Worm (Caenorhabditis elegans) whole organism, L1 larva: Measurements from ENCODE around the gene T10B10.8.
A peak's percentile ranks its signal among the peaks of the same experiment; 100 is the strongest.

Source experiments
- C34B4.2 ChIP-seq: sonication (generic microtip); optimal IDR thresholded peaks from 2 replicates; lab custom pipeline; 2017; ENCODE audit warnings: mild to moderate bottlenecking, missing genetic modification characterization, missing compliant biosample characterization
- Y116A8C.19 ChIP-seq: sonication (generic microtip); optimal IDR thresholded peaks from 2 replicates; lab custom pipeline; 2016; ENCODE audit warnings: missing compliant biosample characterization, missing genetic modification characterization, borderline replicate concordance
- aha-1 ChIP-seq: fragments of 150-350 bp; optimal IDR thresholded peaks from 2 replicates; lab custom pipeline; 2014; ENCODE audit warnings: missing biosample characterization, missing genetic modification characterization
- alr-1 ChIP-seq: fragments of 200-800 bp; sonication (Bioruptor generic); optimal IDR thresholded peaks from 2 replicates; lab custom pipeline; 2018; ENCODE audit warnings: borderline replicate concordance, mild to moderate bottlenecking, missing genetic modification characterization, missing compliant biosample characterization
- aly-2 ChIP-seq: fragments of 150-350 bp; optimal IDR thresholded peaks from 2 replicates; lab custom pipeline; 2014; ENCODE audit warnings: missing biosample characterization, missing genetic modification characterization
- ama-1 ChIP-seq: fragments of 150-350 bp; optimal IDR thresholded peaks from 2 replicates; lab custom pipeline; 2014
- ceh-8 ChIP-seq: fragments of 200-800 bp; sonication (Bioruptor generic); optimal IDR thresholded peaks from 2 replicates; lab custom pipeline; 2018; ENCODE audit warnings: mild to moderate bottlenecking, missing genetic modification characterization, moderate library complexity, missing compliant biosample characterization
- ceh-82 ChIP-seq, 3 experiments: fragments of 150-350 bp in 1 of 3; sonication (generic microtip) in 2 of 3; optimal IDR thresholded peaks; 2 replicates each; lab custom pipeline; 2014 to 2017; ENCODE audit warnings: missing biosample characterization in 3 of 3, missing genetic modification characterization in 3 of 3
- ceh-88 ChIP-seq: fragments of 200-800 bp; sonication (Bioruptor generic); IDR thresholded peaks from 2 replicates; pipeline ENCODE4 v1.3.6; 2022; ENCODE audit warnings: missing genetic modification characterization, missing compliant biosample characterization
- ceh-90 ChIP-seq: sonication (generic microtip); optimal IDR thresholded peaks from 2 replicates; lab custom pipeline; 2016; ENCODE audit warnings: missing genetic modification characterization, missing compliant biosample characterization
- ces-1 ChIP-seq: fragments of 150-350 bp; optimal IDR thresholded peaks from 2 replicates; lab custom pipeline; 2014; ENCODE audit warnings: missing biosample characterization, missing genetic modification reagents, missing genetic modification characterization
- dpl-1 ChIP-seq, 3 experiments: fragments of 150-350 bp in 2 of 3; sonication (generic microtip) in 1 of 3; optimal IDR thresholded peaks; 2 replicates each; lab custom pipeline; 2014 to 2017; ENCODE audit warnings: missing biosample characterization in 3 of 3, missing genetic modification characterization in 3 of 3, missing genetic modification reagents in 3 of 3
- dsc-1 ChIP-seq: sonication (generic microtip); optimal IDR thresholded peaks from 2 replicates; lab custom pipeline; 2016; ENCODE audit warnings: mild to moderate bottlenecking, missing genetic modification characterization, missing compliant biosample characterization
- efl-1 ChIP-seq, 4 experiments: fragments of 150-350 bp; optimal IDR thresholded peaks in 3 of 4; peaks in 1 of 4; 1 replicate in 1 of 4; 2 replicates in 3 of 4; lab custom pipeline; 2014; ENCODE audit warnings: missing biosample characterization in 2 of 4, missing genetic modification characterization in 2 of 4, missing genetic modification reagents in 2 of 4
- efl-3 ChIP-seq: fragments of 200-800 bp; sonication (Bioruptor generic); optimal IDR thresholded peaks from 2 replicates; lab custom pipeline; 2018; ENCODE audit warnings: mild to moderate bottlenecking, missing genetic modification characterization, missing compliant biosample characterization
- egl-27 ChIP-seq, 2 experiments: fragments of 150-350 bp in 1 of 2; sonication (generic microtip); optimal IDR thresholded peaks; 3 replicates each; lab custom pipeline; 2017 to 2018; ENCODE audit warnings: missing biosample characterization in 2 of 2, missing genetic modification characterization in 2 of 2, missing genetic modification reagents in 2 of 2
- elt-3 ChIP-seq, 6 experiments: fragments of 150-350 bp in 1 of 6; sonication (generic microtip); optimal IDR thresholded peaks; 2 replicates each; lab custom pipeline; 2017 to 2018; ENCODE audit warnings: missing biosample characterization in 6 of 6, missing genetic modification characterization in 6 of 6, inconsistent platforms in 1 of 6
- ets-5 ChIP-seq: fragments of 200-800 bp; sonication (Bioruptor generic); IDR thresholded peaks from 2 replicates; pipeline ENCODE4 v1.3.6; 2022; ENCODE audit warnings: missing genetic modification characterization, missing compliant biosample characterization
- fkh-8 ChIP-seq: sonication (generic microtip); optimal IDR thresholded peaks from 2 replicates; lab custom pipeline; 2016; ENCODE audit warnings: mild to moderate bottlenecking, missing genetic modification characterization, missing compliant biosample characterization
- fos-1 ChIP-seq: fragments of 150-350 bp; optimal IDR thresholded peaks from 2 replicates; lab custom pipeline; 2014; ENCODE audit warnings: missing biosample characterization, missing genetic modification characterization
- grh-1 ChIP-seq: fragments of 200-800 bp; sonication (Bioruptor generic); IDR thresholded peaks from 2 replicates; pipeline ENCODE4 v1.3.6; 2022; ENCODE audit warnings: missing genetic modification reagents, missing genetic modification characterization, missing compliant biosample characterization
- hlh-17 ChIP-seq: fragments of 200-800 bp; sonication (Bioruptor generic); optimal IDR thresholded peaks from 2 replicates; lab custom pipeline; 2018; ENCODE audit warnings: missing genetic modification characterization, mild to moderate bottlenecking, missing compliant biosample characterization, moderate library complexity, borderline replicate concordance
- hpl-2 ChIP-seq: fragments of 150-350 bp; optimal IDR thresholded peaks from 2 replicates; lab custom pipeline; 2014; ENCODE audit warnings: missing biosample characterization, missing genetic modification reagents, missing genetic modification characterization
- lin-14 ChIP-seq: fragments of 200-800 bp; sonication (Bioruptor generic); optimal IDR thresholded peaks from 2 replicates; lab custom pipeline; 2018; ENCODE audit warnings: mild to moderate bottlenecking, missing genetic modification characterization, moderate library complexity, missing compliant biosample characterization
- lin-35 ChIP-seq, 2 experiments: fragments of 150-350 bp; optimal IDR thresholded peaks; 2 replicates each; lab custom pipeline; 2014; ENCODE audit warnings: missing biosample characterization in 2 of 2, missing genetic modification characterization in 2 of 2, missing genetic modification reagents in 2 of 2
- lsy-2 ChIP-seq, 2 experiments: fragments of 150-350 bp; optimal IDR thresholded peaks; 2 replicates each; lab custom pipeline; 2014; ENCODE audit warnings: missing biosample characterization in 2 of 2, missing genetic modification characterization in 2 of 2
- mep-1 ChIP-seq: fragments of 150-350 bp; optimal IDR thresholded peaks from 2 replicates; lab custom pipeline; 2014; ENCODE audit warnings: missing biosample characterization, missing genetic modification characterization
- nhr-12 ChIP-seq: sonication (generic microtip); optimal IDR thresholded peaks from 2 replicates; lab custom pipeline; 2017; ENCODE audit warnings: missing biosample characterization, missing genetic modification characterization
- nhr-20 ChIP-seq: sonication (generic microtip); optimal IDR thresholded peaks from 2 replicates; lab custom pipeline; 2016; ENCODE audit warnings: mild to moderate bottlenecking, missing genetic modification characterization, missing compliant biosample characterization
- nhr-28 ChIP-seq: fragments of 150-350 bp; optimal IDR thresholded peaks from 2 replicates; lab custom pipeline; 2014; ENCODE audit warnings: missing biosample characterization, missing genetic modification characterization
- nhr-47 ChIP-seq: sonication (generic microtip); optimal IDR thresholded peaks from 2 replicates; lab custom pipeline; 2016; ENCODE audit warnings: mild to moderate bottlenecking, missing genetic modification characterization, moderate library complexity, missing compliant biosample characterization
- nhr-71 ChIP-seq: sonication (generic microtip); optimal IDR thresholded peaks from 2 replicates; lab custom pipeline; 2016; ENCODE audit warnings: mild to moderate bottlenecking, missing genetic modification characterization, moderate library complexity, missing compliant biosample characterization
- nhr-84 ChIP-seq: sonication (generic microtip); optimal IDR thresholded peaks from 2 replicates; lab custom pipeline; 2017; ENCODE audit warnings: missing biosample characterization, missing genetic modification characterization
- nhr-85 ChIP-seq: sonication (generic microtip); peaks from one replicate; lab custom pipeline; 2016; ENCODE audit warnings: missing genetic modification characterization, inconsistent platforms, missing compliant biosample characterization
- nhr-90 ChIP-seq: sonication (generic microtip); optimal IDR thresholded peaks from 2 replicates; lab custom pipeline; 2016; ENCODE audit warnings: mild to moderate bottlenecking, missing genetic modification characterization, missing compliant biosample characterization; ENCODE audit not compliant: poor library complexity
- pag-3 ChIP-seq: sonication (generic microtip); optimal IDR thresholded peaks from 2 replicates; lab custom pipeline; 2017; ENCODE audit warnings: missing genetic modification characterization, mild to moderate bottlenecking, missing compliant biosample characterization, antibody characterized with exemption, borderline replicate concordance; ENCODE audit not compliant: insufficient read depth
- pax-3 ChIP-seq: fragments of 200-800 bp; sonication (Bioruptor generic); optimal IDR thresholded peaks from 2 replicates; lab custom pipeline; 2018; ENCODE audit warnings: mild to moderate bottlenecking, missing genetic modification characterization, moderate library complexity, missing compliant biosample characterization
- pqm-1 ChIP-seq: sonication (generic microtip); optimal IDR thresholded peaks from 3 replicates; lab custom pipeline; 2017; ENCODE audit warnings: missing biosample characterization, missing genetic modification characterization
- snpc-4 ChIP-seq: fragments of 150-350 bp; optimal IDR thresholded peaks from 2 replicates; lab custom pipeline; 2014; ENCODE audit warnings: missing biosample characterization, missing genetic modification characterization
- snu-23 ChIP-seq: sonication (generic microtip); optimal IDR thresholded peaks from 2 replicates; lab custom pipeline; 2016; ENCODE audit warnings: missing genetic modification characterization, missing compliant biosample characterization
- sox-4 ChIP-seq: sonication (generic microtip); optimal IDR thresholded peaks from 2 replicates; lab custom pipeline; 2016; ENCODE audit warnings: missing genetic modification characterization, missing compliant biosample characterization
- sptf-1 ChIP-seq: fragments of 150-350 bp; optimal IDR thresholded peaks from 2 replicates; lab custom pipeline; 2014; ENCODE audit warnings: missing biosample characterization, missing genetic modification characterization
- swsn-7 ChIP-seq: sonication (generic microtip); optimal IDR thresholded peaks from 2 replicates; lab custom pipeline; 2016; ENCODE audit warnings: missing genetic modification characterization, missing compliant biosample characterization
- tlp-1 ChIP-seq: fragments of 150-350 bp; optimal IDR thresholded peaks from 2 replicates; lab custom pipeline; 2014; ENCODE audit warnings: missing biosample characterization, missing genetic modification characterization
- unc-86 ChIP-seq: sonication (generic microtip); optimal IDR thresholded peaks from 2 replicates; lab custom pipeline; 2016; ENCODE audit warnings: missing genetic modification characterization, missing compliant biosample characterization
- xbp-1 ChIP-seq: sonication (generic microtip); optimal IDR thresholded peaks from 2 replicates; lab custom pipeline; 2016; ENCODE audit warnings: missing genetic modification characterization, missing compliant biosample characterization
- zag-1 ChIP-seq: fragments of 150-350 bp; optimal IDR thresholded peaks from 2 replicates; lab custom pipeline; 2014; ENCODE audit warnings: missing biosample characterization, missing genetic modification characterization
- ztf-11 ChIP-seq, 2 experiments: sonication (generic microtip); optimal IDR thresholded peaks; 2 replicates each; lab custom pipeline; 2016 to 2017; ENCODE audit warnings: missing genetic modification characterization in 2 of 2, missing biosample characterization in 1 of 2, missing compliant biosample characterization in 1 of 2
- ztf-4 ChIP-seq: fragments of 150-350 bp; optimal IDR thresholded peaks from 2 replicates; lab custom pipeline; 2014; ENCODE audit warnings: missing biosample characterization, missing genetic modification characterization

T10B10.8 gene

ce11 chrX:15188986-15189675, 23.1 kb upstream of the T10B10.8 start (continued):
- TF ChIP-seq dpl-1 (GFP tag; optimal IDR thresholded peaks at IDR 0.05; lab: Kevin White, UChicago) (peak in 1 of 3 experiments; percentile 6), xbp-1 (tag; lab: Kevin White, UChicago) (peak; percentile 53), lsy-2 (tag; optimal IDR thresholded peaks at IDR 0.05; lab: Kevin White, UChicago) (peak; percentile 57 to 64)
- TF ChIP-seq, all 84 proteins: peak for 43

ce11 chrX:15188510-15188909, 22.5 kb upstream of the T10B10.8 start:
- TF ChIP-seq mep-1: no peak
- TF ChIP-seq ceh-88 (GFP tag; lab: Robert Waterston, UW): no peak
- TF ChIP-seq nhr-90: no peak
- TF ChIP-seq nhr-85 (tag; lab: Kevin White, UChicago): peak; percentile 18
- TF ChIP-seq nhr-84 (tag; lab: Kevin White, UChicago): no peak
- TF ChIP-seq lin-35 (GFP tag; optimal IDR thresholded peaks at IDR 0.05; lab: Kevin White, UChicago): no peak
- no peak for TF ChIP-seq aha-1 (tag; lab: Kevin White, UChicago)
- no peak for TF ChIP-seq ztf-4 (tag; lab: Kevin White, UChicago)
- TF ChIP-seq efl-3 (GFP tag; lab: Kevin White, UChicago): no peak
- TF ChIP-seq tlp-1 (tag; lab: Kevin White, UChicago): no peak
- TF ChIP-seq Y116A8C.19 (tag; lab: Kevin White, UChicago): no peak
- TF ChIP-seq efl-1 (optimal IDR thresholded peaks at IDR 0.05; lab: Kevin White, UChicago): no peak
- TF ChIP-seq efl-1 (GFP tag; optimal IDR thresholded peaks at IDR 0.05 in 1 of 2; lab: Kevin White, UChicago): no peak
- no peak for TF ChIP-seq ama-1 (lab: Kevin White, UChicago)
- TF ChIP-seq ceh-8: peak; percentile 46
- no peak for TF ChIP-seq grh-1
- peak; percentile 50 for TF ChIP-seq fkh-8 (tag; lab: Kevin White, UChicago)
- peak; percentile 14 for TF ChIP-seq nhr-47 (tag; lab: Kevin White, UChicago)
- TF ChIP-seq nhr-71 (tag; lab: Kevin White, UChicago): peak; percentile 27
- TF ChIP-seq lin-14 (GFP tag; lab: Kevin White, UChicago): no peak
- no peak for TF ChIP-seq swsn-7 (tag; lab: Kevin White, UChicago)
- TF ChIP-seq sox-4 (tag; lab: Kevin White, UChicago): peak; percentile 68
- no peak for TF ChIP-seq snpc-4
- TF ChIP-seq pag-3: no peak
- no peak for TF ChIP-seq egl-27 (tag; optimal IDR thresholded peaks at IDR 0.05; lab: Kevin White, UChicago)
- no peak for TF ChIP-seq aly-2 (tag; lab: Kevin White, UChicago)
- TF ChIP-seq zag-1 (tag; lab: Kevin White, UChicago): no peak
- TF ChIP-seq pqm-1: no peak
- no peak for TF ChIP-seq nhr-12 (tag; lab: Kevin White, UChicago)
- TF ChIP-seq dsc-1: peak; percentile 95
- peak; percentile 36 for TF ChIP-seq pax-3 (tag; lab: Kevin White, UChicago)
- no peak for TF ChIP-seq nhr-20 (tag; lab: Kevin White, UChicago)
- no peak for TF ChIP-seq elt-3 (tag; optimal IDR thresholded peaks at IDR 0.05; lab: Kevin White, UChicago)
- TF ChIP-seq snu-23 (GFP tag; lab: Kevin White, UChicago): no peak

- TF ChIP-seq lsy-2 (tag; optimal IDR thresholded peaks at IDR 0.05; lab: Kevin White, UChicago): peak; percentile 86 to 89
- TF ChIP-seq nhr-28 (tag; lab: Kevin White, UChicago): no peak
- TF ChIP-seq C34B4.2 (tag; lab: Kevin White, UChicago): no peak
- TF ChIP-seq ceh-90 (tag; lab: Kevin White, UChicago): no peak
- TF ChIP-seq snu-23 (GFP tag; lab: Kevin White, UChicago): peak; percentile 95
- TF ChIP-seq ces-1 (GFP tag; lab: Kevin White, UChicago): no peak
- TF ChIP-seq grh-1: peak; percentile 92
- TF ChIP-seq ceh-82 (tag; optimal IDR thresholded peaks at IDR 0.05; lab: Kevin White, UChicago): peak; percentile 84 to 88 (median 85)
- peak; percentile 73 for TF ChIP-seq hpl-2
- no peak for TF ChIP-seq hlh-17 (GFP tag; lab: Kevin White, UChicago)
- peak; percentile 84 for TF ChIP-seq unc-86 (tag; lab: Kevin White, UChicago)
- no peak for TF ChIP-seq ets-5 (GFP tag; lab: Robert Waterston, UW)
- no peak for TF ChIP-seq sptf-1
- TF ChIP-seq ztf-11 (tag; optimal IDR thresholded peaks at IDR 0.05; lab: Kevin White, UChicago): peak in 1 of 2 experiments; percentile 59
- peak; percentile 73 for TF ChIP-seq fos-1 (tag; lab: Kevin White, UChicago)
- peak; percentile 74 for TF ChIP-seq fkh-8 (tag; lab: Kevin White, UChicago)
- TF ChIP-seq alr-1 (tag; lab: Kevin White, UChicago): no peak
- TF ChIP-seq mep-1: peak; percentile 92
- TF ChIP-seq nhr-47 (tag; lab: Kevin White, UChicago): peak; percentile 94
- TF ChIP-seq nhr-85 (tag; lab: Kevin White, UChicago): peak; percentile 97
Measured at ce11 chrX:15181454-15181853, 15.4 kb upstream of the T10B10.8 start, which contains the start of gene pkhm-2. Gene pkhm-2 (minus strand): TSS chrX:15181465.
